Fruit fly (Drosophila melanogaster): ENCODE results near the gene kst.

kst gene

DNA sequence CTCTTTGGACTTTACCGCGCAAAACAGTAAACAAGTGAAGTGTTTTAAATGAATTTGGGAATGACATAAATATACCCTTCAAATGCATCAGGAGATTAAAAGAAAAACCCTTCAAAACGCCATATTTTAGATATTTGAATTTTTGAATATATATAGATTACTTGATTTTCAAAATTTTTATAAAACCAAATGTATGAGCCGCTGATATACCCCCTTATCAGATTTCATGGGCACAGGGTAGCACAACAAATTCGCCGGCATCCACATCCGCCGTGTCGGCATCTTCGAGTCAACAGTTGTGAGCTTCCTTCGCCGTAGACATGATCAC is 41.3 kb downstream of the kst start, which contains the start of gene Ids:
Gene Ids (plus strand): TSS at position 304 of the 328 bp plus-strand sequence.
- TF ChIP-seq Ets21C (GFP tag; optimal IDR thresholded peaks at IDR 0.05) (peak; percentile 43), CG8119 (GFP tag; IDR thresholded peaks at IDR 0.05) (peak; percentile 80), CG11294 (GFP tag; IDR thresholded peaks at IDR 0.05) (peak; percentile 51), Eip78C (GFP tag) (peak; percentile 94), CG8632 (GFP tag; optimal IDR thresholded peaks at IDR 0.05) (peak; percentile 79), CG3032 (tag; optimal IDR thresholded peaks at IDR 0.05) (peak; percentile 66), acj6 (GFP tag; optimal IDR thresholded peaks at IDR 0.05) (peak; percentile 72), vri (GFP tag; optimal IDR thresholded peaks at IDR 0.05) (peak; percentile 70), Sox102F (GFP tag; optimal IDR thresholded peaks at IDR 0.05) (no peak), dsx (GFP tag; optimal IDR thresholded peaks at IDR 0.05; ENCODE audit: poor library complexity, severe bottlenecking) (peak; percentile 70), OdsH (GFP tag; optimal IDR thresholded peaks at IDR 0.05) (no peak), topi (GFP tag; optimal IDR thresholded peaks at IDR 0.05) (peak; percentile 86), CG11762 (GFP tag; optimal IDR thresholded peaks at IDR 0.05; ENCODE audit: insufficient read depth) (peak; percentile 51), CG4318 (GFP tag; optimal IDR thresholded peaks at IDR 0.05) (no peak), CG3919 (GFP tag; optimal IDR thresholded peaks at IDR 0.05) (peak; percentile 68), Smox (GFP tag; optimal IDR thresholded peaks at IDR 0.05) (peak; percentile 85), CG6276 (GFP tag; optimal IDR thresholded peaks at IDR 0.05) (no peak), fd85E (GFP tag; optimal IDR thresholded peaks at IDR 0.05) (peak; percentile 3), Sox14 (GFP tag; optimal IDR thresholded peaks at IDR 0.05) (peak; percentile 60), lz (GFP tag; optimal IDR thresholded peaks at IDR 0.05) (peak; percentile 81), net (GFP tag; optimal IDR thresholded peaks at IDR 0.05) (peak; percentile 73), pdm3 (GFP tag; optimal IDR thresholded peaks at IDR 0.05) (no peak), CG6163 (GFP tag; IDR thresholded peaks at IDR 0.05) (peak; percentile 83), Hr4 (GFP tag; optimal IDR thresholded peaks at IDR 0.05) (no peak), CG6792 (GFP tag; optimal IDR thresholded peaks at IDR 0.05) (peak; percentile 80), CG9139 (GFP tag; optimal IDR thresholded peaks at IDR 0.05) (no peak), CG10631 (GFP tag; optimal IDR thresholded peaks at IDR 0.05) (no peak), Hr39 (GFP tag; optimal IDR thresholded peaks at IDR 0.05) (peak; percentile 78), CG1621 (tag; optimal IDR thresholded peaks at IDR 0.05) (peak; percentile 31), CG11902 (GFP tag; optimal IDR thresholded peaks at IDR 0.05) (peak; percentile 51), Eip75B (GFP tag; optimal IDR thresholded peaks at IDR 0.05) (peak; percentile 65), Met (GFP tag; optimal IDR thresholded peaks at IDR 0.05) (peak; percentile 85), CG6854 (GFP tag; optimal IDR thresholded peaks at IDR 0.05) (peak; percentile 82), spab (GFP tag; optimal IDR thresholded peaks at IDR 0.05) (no peak), Sox15 (GFP tag; optimal IDR thresholded peaks at IDR 0.05) (peak; percentile 47), Eip93F (GFP tag; optimal IDR thresholded peaks at IDR 0.05) (peak; percentile 33), svp (GFP tag) (peak; percentile 93), cyc (GFP tag; optimal IDR thresholded peaks at IDR 0.05) (peak; percentile 74), fd59A (GFP tag; optimal IDR thresholded peaks at IDR 0.05) (peak; percentile 30), CG6808 (GFP tag; optimal IDR thresholded peaks at IDR 0.05) (no peak), CG34406 (GFP tag; optimal IDR thresholded peaks at IDR 0.05) (peak; percentile 78), salr (GFP tag; optimal IDR thresholded peaks at IDR 0.05) (peak in 1 of 2 experiments; percentile 5), ss (GFP tag; optimal IDR thresholded peaks at IDR 0.05) (peak in 1 of 2 experiments; percentile 67), Gug (GFP tag; IDR thresholded peaks at IDR 0.05) (peak; percentile 53), CG31627 (GFP tag; optimal IDR thresholded peaks at IDR 0.05) (peak; percentile 80), CG7368 (GFP tag; optimal IDR thresholded peaks at IDR 0.05) (peak; percentile 55), achi (GFP tag; optimal IDR thresholded peaks at IDR 0.05) (peak; percentile 64), CG32006 (GFP tag; optimal IDR thresholded peaks at IDR 0.05) (no peak), Blimp-1 (GFP tag; optimal IDR thresholded peaks at IDR 0.05) (peak; percentile 63), Ets96B (tag; optimal IDR thresholded peaks at IDR 0.05) (peak; percentile 68), Hr38 (GFP tag; optimal IDR thresholded peaks at IDR 0.05) (no peak), eg (GFP tag; IDR thresholded peaks at IDR 0.05) (peak; percentile 81), Lpt (GFP tag; optimal IDR thresholded peaks at IDR 0.05) (peak; percentile 54)

Data from whole organism, prepupa.